Worm (Caenorhabditis elegans): ENCODE measurements around the gene str-246.

ce11 chrIII:11053603-11054002 is 23.9 kb upstream of the str-246 start:
- TF ChIP-seq ama-1 (optimal IDR thresholded peaks at IDR 0.05) (no peak), ceh-13 (GFP tag; optimal IDR thresholded peaks at IDR 0.05) (no peak), F13C5.2 (tag; optimal IDR thresholded peaks at IDR 0.05) (no peak), hmbx-1 (tag; optimal IDR thresholded peaks at IDR 0.05) (no peak), hnd-1 (tag; optimal IDR thresholded peaks at IDR 0.05) (no peak), scrt-1 (GFP tag; IDR thresholded peaks at IDR 0.05) (no peak), ceh-36 (tag; optimal IDR thresholded peaks at IDR 0.05) (no peak), flt-1 (GFP tag; IDR thresholded peaks at IDR 0.05) (no peak), aly-1 (tag; optimal IDR thresholded peaks at IDR 0.05) (no peak), pes-1 (GFP tag; IDR thresholded peaks at IDR 0.05) (no peak)
